Worm (Caenorhabditis elegans): Measurements from ENCODE around the gene spe-17.

DNA sequence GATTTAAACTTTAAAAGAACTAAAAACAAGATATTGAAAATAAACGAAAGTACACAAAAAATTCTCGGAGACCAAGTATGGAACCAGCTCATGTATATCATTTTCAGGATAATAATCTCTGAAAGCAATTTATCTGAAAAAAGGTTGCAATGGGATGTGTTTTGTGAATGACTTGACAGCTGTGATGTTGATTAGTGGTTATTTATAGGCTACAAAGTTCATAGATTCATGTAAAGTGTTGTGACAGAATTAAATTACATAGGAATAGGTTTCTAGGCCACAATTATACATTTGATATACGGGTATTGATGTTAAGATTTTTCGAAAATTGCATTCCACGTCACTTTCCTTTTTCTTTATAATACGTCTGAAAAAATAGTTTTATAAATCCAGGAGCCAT is 47.9 kb upstream of the spe-17 start, which contains the start of gene srj-1:
- TF ChIP-seq dve-1 (tag; optimal IDR thresholded peaks at IDR 0.05) (no peak), nfya-1 (tag; optimal IDR thresholded peaks at IDR 0.05) (no peak), fax-1 (tag; optimal IDR thresholded peaks at IDR 0.05) (no peak), lin-11 (tag; optimal IDR thresholded peaks at IDR 0.05) (no peak), ceh-48 (tag; optimal IDR thresholded peaks at IDR 0.05) (no peak), ceh-19 (GFP tag; optimal IDR thresholded peaks at IDR 0.05) (no peak), ceh-2 (tag; optimal IDR thresholded peaks at IDR 0.05) (no peak), fkh-10 (GFP tag; optimal IDR thresholded peaks at IDR 0.05) (no peak), T23F11.4 (GFP tag; optimal IDR thresholded peaks at IDR 0.05) (no peak), pqm-1 (tag; optimal IDR thresholded peaks at IDR 0.05) (no peak)
